Fruit fly (Drosophila melanogaster): Measurements from ENCODE around the gene bru2.

Gene bru2

dm6 chr2L:12343634-12344269, at the start of gene bru2, which contains the start of gene CG43813:
Gene bru2, plus strand, starts transcription at chr2L:12344219.
Gene CG43813, minus strand, starts transcription at chr2L:12344266.
- no peak for TF ChIP-seq jim (GFP tag; optimal IDR thresholded peaks at IDR 0.05)
- TF ChIP-seq psq (GFP tag; optimal IDR thresholded peaks at IDR 0.05) = no peak
- no peak for TF ChIP-seq OdsH (GFP tag; optimal IDR thresholded peaks at IDR 0.05)
- TF ChIP-seq GATAd (GFP tag; optimal IDR thresholded peaks at IDR 0.05) = no peak
- TF ChIP-seq Hnf4 (GFP tag; optimal IDR thresholded peaks at IDR 0.05) = no peak
- TF ChIP-seq CG9705 (GFP tag; optimal IDR thresholded peaks at IDR 0.05) = no peak
- no peak for TF ChIP-seq dl (GFP tag; optimal IDR thresholded peaks at IDR 0.05; ENCODE audit: insufficient read depth in 1 of 2, partially characterized antibody in 2 of 2)
- no peak for TF ChIP-seq HLH106 (tag; optimal IDR thresholded peaks at IDR 0.05)
- TF ChIP-seq br (GFP tag; optimal IDR thresholded peaks at IDR 0.05) = no peak
- TF ChIP-seq fru (GFP tag; optimal IDR thresholded peaks at IDR 0.05) = no peak

DNA sequence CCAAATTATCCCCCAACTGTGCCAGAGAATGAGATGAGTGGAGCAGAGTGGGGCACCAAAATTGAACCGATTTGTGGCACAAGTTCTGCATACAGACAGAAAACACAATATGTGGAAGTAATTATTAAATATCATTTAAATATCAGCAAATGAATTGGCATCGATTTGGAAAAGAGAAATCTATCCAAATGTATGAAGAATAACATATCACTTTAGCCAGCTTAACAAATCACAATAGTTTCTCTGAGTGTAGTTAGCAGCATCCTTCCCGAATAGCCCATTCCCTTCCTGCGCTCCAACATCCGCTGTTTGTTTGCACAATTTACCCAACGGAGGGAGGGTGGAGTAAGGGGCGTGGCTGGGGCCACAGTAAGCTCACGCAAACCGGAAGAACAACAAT, 29.2 kb upstream of the bru2 start:
- peak; percentile 16 for TF ChIP-seq ey (GFP tag; optimal IDR thresholded peaks at IDR 0.05)
- no peak for TF ChIP-seq dsf (GFP tag; optimal IDR thresholded peaks at IDR 0.05; ENCODE audit: borderline replicate concordance)
- TF ChIP-seq usp (GFP tag; optimal IDR thresholded peaks at IDR 0.05) = no peak
- peak; percentile 17 for TF ChIP-seq h (GFP tag; optimal IDR thresholded peaks at IDR 0.05)
- peak in 1 of 2 experiments; percentile 22 for TF ChIP-seq foxo (GFP tag; optimal IDR thresholded peaks at IDR 0.05)
- TF ChIP-seq Dif (GFP tag; optimal IDR thresholded peaks at IDR 0.05; ENCODE audit: partially characterized antibody) = no peak
- TF ChIP-seq HLH106 (tag; optimal IDR thresholded peaks at IDR 0.05) = peak; percentile 40
- no peak for TF ChIP-seq jim (GFP tag; optimal IDR thresholded peaks at IDR 0.05)

- TF ChIP-seq sv (GFP tag; optimal IDR thresholded peaks at IDR 0.05) (no peak), psq (GFP tag; optimal IDR thresholded peaks at IDR 0.05) (no peak), usp (GFP tag; optimal IDR thresholded peaks at IDR 0.05) (no peak), tai (GFP tag; optimal IDR thresholded peaks at IDR 0.05) (no peak), jim (GFP tag; optimal IDR thresholded peaks at IDR 0.05) (no peak)
Observed at dm6 chr2L:12337162-12337561, 6.9 kb upstream of the bru2 start.

- TF ChIP-seq jim (GFP tag; optimal IDR thresholded peaks at IDR 0.05) = no peak
- TF ChIP-seq Hr83 (GFP tag; optimal IDR thresholded peaks at IDR 0.05; ENCODE audit: poor library complexity, severe bottlenecking) = no peak
- no peak for TF ChIP-seq br (GFP tag; optimal IDR thresholded peaks at IDR 0.05)
- no peak for TF ChIP-seq CrebA (GFP tag; optimal IDR thresholded peaks at IDR 0.05; ENCODE audit: borderline replicate concordance)
- no peak for TF ChIP-seq h (GFP tag; optimal IDR thresholded peaks at IDR 0.05)
- TF ChIP-seq dmrt93B (GFP tag; optimal IDR thresholded peaks at IDR 0.05) = no peak
- TF ChIP-seq Vsx2 (GFP tag; optimal IDR thresholded peaks at IDR 0.05; ENCODE audit: partially characterized antibody) = no peak
- no peak for TF ChIP-seq GATAd (GFP tag; optimal IDR thresholded peaks at IDR 0.05)
- no peak for TF ChIP-seq dl (GFP tag; optimal IDR thresholded peaks at IDR 0.05; ENCODE audit: insufficient read depth in 1 of 2, partially characterized antibody in 2 of 2)
- no peak for TF ChIP-seq tai (GFP tag; optimal IDR thresholded peaks at IDR 0.05)
Observed at dm6 chr2L:12338548-12338947, 5.5 kb upstream of the bru2 start, which contains the start of gene CG31862. Gene CG31862, plus strand, starts transcription at chr2L:12338848.

dm6 chr2L:12341705-12342104, 2.3 kb upstream of the bru2 start:
- TF ChIP-seq tai (GFP tag; optimal IDR thresholded peaks at IDR 0.05) (no peak), N (GFP tag; optimal IDR thresholded peaks at IDR 0.05) (peak; percentile 29), HLH106 (tag; optimal IDR thresholded peaks at IDR 0.05) (no peak), ey (GFP tag; optimal IDR thresholded peaks at IDR 0.05) (no peak), psq (GFP tag; optimal IDR thresholded peaks at IDR 0.05) (no peak), usp (GFP tag; optimal IDR thresholded peaks at IDR 0.05) (no peak), Myc (optimal IDR thresholded peaks at IDR 0.05) (peak; percentile 23)

- TF ChIP-seq CrebA (GFP tag; optimal IDR thresholded peaks at IDR 0.05; ENCODE audit: borderline replicate concordance) (peak; percentile 12), lola (GFP tag; optimal IDR thresholded peaks at IDR 0.05) (no peak)
Observed at dm6 chr2L:12346163-12346892, 2.3 kb downstream of the bru2 start.

Data from whole organism, wandering third instar larva.